Worm (Caenorhabditis elegans) whole organism, L1 larva: ENCODE data around the gene C27D9.2.
A peak's percentile ranks its signal among the peaks of the same experiment; 100 is the strongest.

Source experiments
- alr-1 ChIP-seq: fragments of 200-800 bp; sonication (Bioruptor generic); optimal IDR thresholded peaks from 2 replicates; lab custom pipeline; 2018; ENCODE audit warnings: borderline replicate concordance, mild to moderate bottlenecking, missing genetic modification characterization, missing compliant biosample characterization
- ama-1 ChIP-seq: fragments of 150-350 bp; optimal IDR thresholded peaks from 2 replicates; lab custom pipeline; 2014
- blmp-1 ChIP-seq: fragments of 150-350 bp; optimal IDR thresholded peaks from 2 replicates; lab custom pipeline; 2014; ENCODE audit warnings: missing biosample characterization, missing genetic modification characterization
- ceh-63 ChIP-seq: fragments of 200-800 bp; sonication (Bioruptor generic); optimal IDR thresholded peaks from 2 replicates; lab custom pipeline; 2018; ENCODE audit warnings: mild to moderate bottlenecking, missing genetic modification characterization, missing compliant biosample characterization
- ceh-8 ChIP-seq: fragments of 200-800 bp; sonication (Bioruptor generic); optimal IDR thresholded peaks from 2 replicates; lab custom pipeline; 2018; ENCODE audit warnings: mild to moderate bottlenecking, missing genetic modification characterization, moderate library complexity, missing compliant biosample characterization
- ceh-82 ChIP-seq, 3 experiments: fragments of 150-350 bp in 1 of 3; sonication (generic microtip) in 2 of 3; optimal IDR thresholded peaks; 2 replicates each; lab custom pipeline; 2014 to 2017; ENCODE audit warnings: missing biosample characterization in 3 of 3, missing genetic modification characterization in 3 of 3
- ceh-88 ChIP-seq: fragments of 200-800 bp; sonication (Bioruptor generic); IDR thresholded peaks from 2 replicates; pipeline ENCODE4 v1.3.6; 2022; ENCODE audit warnings: missing genetic modification characterization, missing compliant biosample characterization
- ces-1 ChIP-seq: fragments of 150-350 bp; optimal IDR thresholded peaks from 2 replicates; lab custom pipeline; 2014; ENCODE audit warnings: missing biosample characterization, missing genetic modification reagents, missing genetic modification characterization
- efl-1 ChIP-seq, 4 experiments: fragments of 150-350 bp; optimal IDR thresholded peaks in 3 of 4; peaks in 1 of 4; 1 replicate in 1 of 4; 2 replicates in 3 of 4; lab custom pipeline; 2014; ENCODE audit warnings: missing biosample characterization in 2 of 4, missing genetic modification characterization in 2 of 4, missing genetic modification reagents in 2 of 4
- egl-13 ChIP-seq: sonication (generic microtip); optimal IDR thresholded peaks from 2 replicates; lab custom pipeline; 2016; ENCODE audit warnings: missing genotype, missing genetic modification reagents, missing genetic modification characterization, missing compliant biosample characterization
- egl-27 ChIP-seq, 2 experiments: fragments of 150-350 bp in 1 of 2; sonication (generic microtip); optimal IDR thresholded peaks; 3 replicates each; lab custom pipeline; 2017 to 2018; ENCODE audit warnings: missing biosample characterization in 2 of 2, missing genetic modification characterization in 2 of 2, missing genetic modification reagents in 2 of 2
- elt-3 ChIP-seq, 6 experiments: fragments of 150-350 bp in 1 of 6; sonication (generic microtip); optimal IDR thresholded peaks; 2 replicates each; lab custom pipeline; 2017 to 2018; ENCODE audit warnings: missing biosample characterization in 6 of 6, missing genetic modification characterization in 6 of 6, inconsistent platforms in 1 of 6
- ets-5 ChIP-seq: fragments of 200-800 bp; sonication (Bioruptor generic); IDR thresholded peaks from 2 replicates; pipeline ENCODE4 v1.3.6; 2022; ENCODE audit warnings: missing genetic modification characterization, missing compliant biosample characterization
- fkh-10 ChIP-seq: sonication (generic microtip); optimal IDR thresholded peaks from 2 replicates; lab custom pipeline; 2017; ENCODE audit warnings: missing biosample characterization, missing genetic modification reagents, missing genetic modification characterization
- fkh-8 ChIP-seq: sonication (generic microtip); optimal IDR thresholded peaks from 2 replicates; lab custom pipeline; 2016; ENCODE audit warnings: mild to moderate bottlenecking, missing genetic modification characterization, missing compliant biosample characterization
- fos-1 ChIP-seq: fragments of 150-350 bp; optimal IDR thresholded peaks from 2 replicates; lab custom pipeline; 2014; ENCODE audit warnings: missing biosample characterization, missing genetic modification characterization
- grh-1 ChIP-seq: fragments of 200-800 bp; sonication (Bioruptor generic); IDR thresholded peaks from 2 replicates; pipeline ENCODE4 v1.3.6; 2022; ENCODE audit warnings: missing genetic modification reagents, missing genetic modification characterization, missing compliant biosample characterization
- hlh-4 ChIP-seq: sonication (generic microtip); optimal IDR thresholded peaks from 2 replicates; lab custom pipeline; 2016; ENCODE audit warnings: mild to moderate bottlenecking, missing genetic modification characterization, missing compliant biosample characterization
- irx-1 ChIP-seq: sonication (generic microtip); optimal IDR thresholded peaks from 2 replicates; lab custom pipeline; 2016; ENCODE audit warnings: missing genetic modification characterization, missing compliant biosample characterization
- isw-1 ChIP-seq: fragments of 200-800 bp; sonication (Bioruptor generic); IDR thresholded peaks from 2 replicates; pipeline ENCODE4 v1.3.6; 2022; ENCODE audit warnings: missing genetic modification characterization, missing compliant biosample characterization
- jun-1 ChIP-seq: fragments of 150-350 bp; optimal IDR thresholded peaks from 2 replicates; lab custom pipeline; 2014; ENCODE audit warnings: missing biosample characterization, missing genetic modification reagents, missing genetic modification characterization
- lin-13 ChIP-seq: fragments of 150-350 bp; optimal IDR thresholded peaks from 2 replicates; lab custom pipeline; 2014; ENCODE audit warnings: missing biosample characterization, missing genetic modification reagents, missing genetic modification characterization
- lin-14 ChIP-seq: fragments of 200-800 bp; sonication (Bioruptor generic); optimal IDR thresholded peaks from 2 replicates; lab custom pipeline; 2018; ENCODE audit warnings: mild to moderate bottlenecking, missing genetic modification characterization, moderate library complexity, missing compliant biosample characterization
- lin-35 ChIP-seq, 2 experiments: fragments of 150-350 bp; optimal IDR thresholded peaks; 2 replicates each; lab custom pipeline; 2014; ENCODE audit warnings: missing biosample characterization in 2 of 2, missing genetic modification characterization in 2 of 2, missing genetic modification reagents in 2 of 2
- lin-39 ChIP-seq: fragments of 150-350 bp; optimal IDR thresholded peaks from 2 replicates; lab custom pipeline; 2014; ENCODE audit warnings: missing biosample characterization, missing genetic modification reagents, missing genetic modification characterization
- mab-9 ChIP-seq: fragments of 200-800 bp; sonication (Bioruptor generic); IDR thresholded peaks from 2 replicates; pipeline ENCODE4 v1.3.6; 2022; ENCODE audit warnings: missing genetic modification reagents, missing genetic modification characterization, missing compliant biosample characterization
- mdl-1 ChIP-seq, 2 experiments: fragments of 150-350 bp; optimal IDR thresholded peaks; 2 replicates each; lab custom pipeline; 2014 to 2017; ENCODE audit warnings: missing biosample characterization in 2 of 2, missing genetic modification characterization in 2 of 2, inconsistent platforms in 1 of 2
- mep-1 ChIP-seq: fragments of 150-350 bp; optimal IDR thresholded peaks from 2 replicates; lab custom pipeline; 2014; ENCODE audit warnings: missing biosample characterization, missing genetic modification characterization
- nhr-19 ChIP-seq: fragments of 200-800 bp; sonication (Bioruptor generic); conservative IDR thresholded peaks from 2 replicates; pipeline ENCODE4 v1.3.6; 2022; ENCODE audit warnings: missing genetic modification characterization, missing compliant biosample characterization
- nhr-20 ChIP-seq: sonication (generic microtip); optimal IDR thresholded peaks from 2 replicates; lab custom pipeline; 2016; ENCODE audit warnings: mild to moderate bottlenecking, missing genetic modification characterization, missing compliant biosample characterization
- nhr-28 ChIP-seq: fragments of 150-350 bp; optimal IDR thresholded peaks from 2 replicates; lab custom pipeline; 2014; ENCODE audit warnings: missing biosample characterization, missing genetic modification characterization
- nhr-71 ChIP-seq: sonication (generic microtip); optimal IDR thresholded peaks from 2 replicates; lab custom pipeline; 2016; ENCODE audit warnings: mild to moderate bottlenecking, missing genetic modification characterization, moderate library complexity, missing compliant biosample characterization
- nhr-76 ChIP-seq: sonication (generic microtip); optimal IDR thresholded peaks from 2 replicates; lab custom pipeline; 2017; ENCODE audit warnings: missing biosample characterization, missing genetic modification characterization
- nhr-77 ChIP-seq: fragments of 150-350 bp; optimal IDR thresholded peaks from 2 replicates; lab custom pipeline; 2014; ENCODE audit warnings: missing biosample characterization, missing genetic modification characterization
- nhr-85 ChIP-seq: sonication (generic microtip); peaks from one replicate; lab custom pipeline; 2016; ENCODE audit warnings: missing genetic modification characterization, inconsistent platforms, missing compliant biosample characterization
- nhr-90 ChIP-seq: sonication (generic microtip); optimal IDR thresholded peaks from 2 replicates; lab custom pipeline; 2016; ENCODE audit warnings: mild to moderate bottlenecking, missing genetic modification characterization, missing compliant biosample characterization; ENCODE audit not compliant: poor library complexity
- pag-3 ChIP-seq: sonication (generic microtip); optimal IDR thresholded peaks from 2 replicates; lab custom pipeline; 2017; ENCODE audit warnings: missing genetic modification characterization, mild to moderate bottlenecking, missing compliant biosample characterization, antibody characterized with exemption, borderline replicate concordance; ENCODE audit not compliant: insufficient read depth
- rnt-1 ChIP-seq: sonication (generic microtip); optimal IDR thresholded peaks from 2 replicates; lab custom pipeline; 2016; ENCODE audit warnings: mild to moderate bottlenecking, missing genetic modification characterization, moderate library complexity, missing compliant biosample characterization
- snu-23 ChIP-seq: sonication (generic microtip); optimal IDR thresholded peaks from 2 replicates; lab custom pipeline; 2016; ENCODE audit warnings: missing genetic modification characterization, missing compliant biosample characterization
- tbx-2 ChIP-seq: sonication (generic microtip); optimal IDR thresholded peaks from 2 replicates; lab custom pipeline; 2016; ENCODE audit warnings: missing genetic modification characterization, missing compliant biosample characterization
- unc-130 ChIP-seq: fragments of 150-350 bp; optimal IDR thresholded peaks from 2 replicates; lab custom pipeline; 2017; ENCODE audit warnings: missing biosample characterization, missing genetic modification characterization, inconsistent platforms
- unc-86 ChIP-seq: sonication (generic microtip); optimal IDR thresholded peaks from 2 replicates; lab custom pipeline; 2016; ENCODE audit warnings: missing genetic modification characterization, missing compliant biosample characterization
- vab-15 ChIP-seq: sonication (generic microtip); optimal IDR thresholded peaks from 2 replicates; lab custom pipeline; 2017; ENCODE audit warnings: missing genotype, mild to moderate bottlenecking, missing genetic modification characterization, missing compliant biosample characterization
- xbp-1 ChIP-seq: sonication (generic microtip); optimal IDR thresholded peaks from 2 replicates; lab custom pipeline; 2016; ENCODE audit warnings: missing genetic modification characterization, missing compliant biosample characterization
- zag-1 ChIP-seq: fragments of 150-350 bp; optimal IDR thresholded peaks from 2 replicates; lab custom pipeline; 2014; ENCODE audit warnings: missing biosample characterization, missing genetic modification characterization
- zip-4 ChIP-seq: fragments of 200-800 bp; sonication (Bioruptor generic); optimal IDR thresholded peaks from 2 replicates; lab custom pipeline; 2018; ENCODE audit warnings: mild to moderate bottlenecking, missing genetic modification characterization, moderate library complexity, missing compliant biosample characterization

Gene C27D9.2

ce11 chrII:4748374-4748773, 8.3 kb downstream of the C27D9.2 start:
- TF ChIP-seq fos-1 (tag; lab: Kevin White, UChicago) = no peak
- peak; percentile 1 for TF ChIP-seq mep-1 (tag; lab: Kevin White, UChicago)
- peak; percentile 56 for TF ChIP-seq nhr-71 (tag; lab: Kevin White, UChicago)
- TF ChIP-seq lin-35 (GFP tag; optimal IDR thresholded peaks at IDR 0.05; lab: Kevin White, UChicago) = peak in 1 of 2 experiments; percentile 14
- peak; percentile 61 for TF ChIP-seq nhr-20 (tag; lab: Kevin White, UChicago)
- TF ChIP-seq ceh-88 (GFP tag; lab: Robert Waterston, UW) = no peak
- TF ChIP-seq tbx-2 (tag; lab: Kevin White, UChicago) = peak; percentile 31
- TF ChIP-seq jun-1 = no peak
- peak in 3 of 6 experiments; percentile 27 to 65 (median 46) for TF ChIP-seq elt-3 (tag; optimal IDR thresholded peaks at IDR 0.05; lab: Kevin White, UChicago)
- peak; percentile 3 for TF ChIP-seq unc-130 (tag; lab: Kevin White, UChicago)
- peak; percentile 5 for TF ChIP-seq lin-14 (GFP tag; lab: Kevin White, UChicago)
- TF ChIP-seq mdl-1 (tag; optimal IDR thresholded peaks at IDR 0.05; lab: Kevin White, UChicago) = peak in 1 of 2 experiments; percentile 48
- TF ChIP-seq nhr-19 (GFP tag; lab: Robert Waterston, UW) = peak; percentile 41
- peak; percentile 87 for TF ChIP-seq nhr-85 (tag; lab: Kevin White, UChicago)
- TF ChIP-seq unc-86 (tag; lab: Kevin White, UChicago) = no peak
- TF ChIP-seq nhr-77 = no peak
- TF ChIP-seq efl-1 (optimal IDR thresholded peaks at IDR 0.05; lab: Kevin White, UChicago) = no peak
- TF ChIP-seq efl-1 (GFP tag; optimal IDR thresholded peaks at IDR 0.05 in 1 of 2; lab: Kevin White, UChicago) = peak in 1 of 2 experiments; percentile 93
- peak; percentile 6 for TF ChIP-seq snu-23 (GFP tag; lab: Kevin White, UChicago)
- TF ChIP-seq, all 84 proteins: peak for 13

ce11 chrII:4747697-4748096, 9.0 kb downstream of the C27D9.2 start:
- TF ChIP-seq nhr-71 (tag; lab: Kevin White, UChicago) (peak; percentile 21), zip-4 (no peak), efl-1 (optimal IDR thresholded peaks at IDR 0.05; lab: Kevin White, UChicago) (no peak), efl-1 (GFP tag; optimal IDR thresholded peaks at IDR 0.05 in 1 of 2; lab: Kevin White, UChicago) (peak in 1 of 2 experiments; percentile 55), lin-14 (GFP tag; lab: Kevin White, UChicago) (peak; percentile 8), rnt-1 (no peak), ces-1 (no peak), nhr-20 (tag; lab: Kevin White, UChicago) (no peak), xbp-1 (tag; lab: Kevin White, UChicago) (no peak), zag-1 (no peak), lin-13 (GFP tag; lab: Kevin White, UChicago) (no peak), lin-39 (tag; lab: Kevin White, UChicago) (no peak), nhr-85 (tag; lab: Kevin White, UChicago) (peak; percentile 71), elt-3 (tag; optimal IDR thresholded peaks at IDR 0.05; lab: Kevin White, UChicago) (peak in 1 of 6 experiments; percentile 51)

- no peak for TF ChIP-seq alr-1 (tag; lab: Kevin White, UChicago)
- 0 out of 2 replicates have a peak, but pooled peaks have one; percentile 6 for TF ChIP-seq grh-1 (GFP tag; lab: Robert Waterston, UW)
- no peak for TF ChIP-seq lin-13 (GFP tag; lab: Kevin White, UChicago)
- TF ChIP-seq irx-1 (tag; lab: Kevin White, UChicago) = no peak
- TF ChIP-seq ets-5 (GFP tag; lab: Robert Waterston, UW) = no peak
- peak; percentile 32 for TF ChIP-seq blmp-1
- TF ChIP-seq nhr-71 (tag; lab: Kevin White, UChicago) = peak; percentile 37
- TF ChIP-seq fkh-8 (tag; lab: Kevin White, UChicago) = no peak
- TF ChIP-seq egl-27 (tag; optimal IDR thresholded peaks at IDR 0.05; lab: Kevin White, UChicago) = no peak
- no peak for TF ChIP-seq ama-1 (lab: Kevin White, UChicago)
- no peak for TF ChIP-seq tbx-2 (tag; lab: Kevin White, UChicago)
- TF ChIP-seq ceh-88 (GFP tag; lab: Robert Waterston, UW) = no peak
- TF ChIP-seq isw-1 (GFP tag; lab: Robert Waterston, UW) = no peak
- no peak for TF ChIP-seq nhr-28 (tag; lab: Kevin White, UChicago)
- no peak for TF ChIP-seq ceh-8 (GFP tag; lab: Kevin White, UChicago)
- TF ChIP-seq vab-15 (tag; lab: Kevin White, UChicago) = no peak
- no peak for TF ChIP-seq egl-13 (tag; lab: Kevin White, UChicago)
- no peak for TF ChIP-seq pag-3 (tag; lab: Kevin White, UChicago)
- TF ChIP-seq ceh-82 (tag; optimal IDR thresholded peaks at IDR 0.05; lab: Kevin White, UChicago) = no peak
- TF ChIP-seq ceh-63 = no peak
- no peak for TF ChIP-seq nhr-76 (tag; lab: Kevin White, UChicago)
- no peak for TF ChIP-seq ces-1
- no peak for TF ChIP-seq mep-1 (tag; lab: Kevin White, UChicago)
- peak; percentile 5 for TF ChIP-seq snu-23 (GFP tag; lab: Kevin White, UChicago)
- no peak for TF ChIP-seq nhr-90 (tag; lab: Kevin White, UChicago)
- no peak for TF ChIP-seq rnt-1
- TF ChIP-seq fkh-10 (GFP tag; lab: Kevin White, UChicago) = no peak
- TF ChIP-seq mab-9 (GFP tag; lab: Robert Waterston, UW) = no peak
- no peak for TF ChIP-seq hlh-4 (tag; lab: Kevin White, UChicago)
Observed at ce11 chrII:4747063-4747462, 9.6 kb downstream of the C27D9.2 start.
